Fruit fly (Drosophila melanogaster) whole organism, embryonic: Measurements from ENCODE around the gene bwa.

Experiments
- Atf-2 ChIP-seq: fragments of 200-800 bp; sonication (Bioruptor generic); optimal IDR thresholded peaks from 2 replicates; lab custom pipeline; 2016; ENCODE audit warnings: missing biosample characterization, missing genetic modification characterization
- CG11085 ChIP-seq: fragments of 200-800 bp; sonication (Bioruptor generic); IDR thresholded peaks from 2 replicates; pipeline ENCODE4 v1.3.6; 2022; ENCODE audit warnings: missing biosample characterization, missing genetic modification characterization
- CG11398 ChIP-seq: fragments of 200-800 bp; sonication (Bioruptor generic); optimal IDR thresholded peaks from 2 replicates; lab custom pipeline; 2016; ENCODE audit warnings: missing biosample characterization, missing genetic modification characterization
- CG13123 ChIP-seq: fragments of 200-800 bp; sonication (Bioruptor generic); optimal IDR thresholded peaks from 2 replicates; lab custom pipeline; 2016; ENCODE audit warnings: missing biosample characterization, missing genetic modification characterization
- CG17385 ChIP-seq: fragments of 200-800 bp; sonication (Bioruptor generic); optimal IDR thresholded peaks from 3 replicates; lab custom pipeline; 2018; ENCODE audit warnings: missing biosample characterization, mild to moderate bottlenecking, missing genetic modification characterization
- CG18262 ChIP-seq: fragments of 200-800 bp; optimal IDR thresholded peaks from 3 replicates; lab custom pipeline; 2019; ENCODE audit warnings: missing biosample characterization, mild to moderate bottlenecking, missing genetic modification characterization, moderate library complexity
- CG2116 ChIP-seq: fragments of 200-800 bp; sonication (Bioruptor generic); optimal IDR thresholded peaks from 3 replicates; lab custom pipeline; 2018; ENCODE audit warnings: missing biosample characterization, mild to moderate bottlenecking, missing genetic modification characterization
- CG30403 ChIP-seq: fragments of 200-800 bp; sonication (Bioruptor generic); optimal IDR thresholded peaks from 3 replicates; lab custom pipeline; 2016; ENCODE audit warnings: missing biosample characterization, missing genetic modification characterization
- CG31224 ChIP-seq: fragments of 200-800 bp; sonication (Bioruptor generic); IDR thresholded peaks from 2 replicates; pipeline ENCODE4 v1.3.6; 2022; ENCODE audit warnings: missing biosample characterization, missing genetic modification characterization
- CG31365 ChIP-seq: fragments of 200-800 bp; sonication (Bioruptor generic); optimal IDR thresholded peaks from 2 replicates; lab custom pipeline; 2018; ENCODE audit warnings: missing biosample characterization, mild to moderate bottlenecking, missing genetic modification characterization
- CG31441 ChIP-seq: fragments of 200-800 bp; sonication (Bioruptor generic); IDR thresholded peaks from 2 replicates; pipeline ENCODE4 v1.3.6; 2022; ENCODE audit warnings: missing biosample characterization, missing genetic modification characterization
- CG3163 ChIP-seq: fragments of 200-800 bp; sonication (Bioruptor generic); optimal IDR thresholded peaks from 3 replicates; lab custom pipeline; 2016; ENCODE audit warnings: missing biosample characterization, missing genetic modification characterization
- CG32772 ChIP-seq: fragments of 200-800 bp; sonication (Bioruptor generic); IDR thresholded peaks from 2 replicates; pipeline ENCODE4 v1.3.6; 2022; ENCODE audit warnings: missing biosample characterization, missing genetic modification characterization
- CG33213 ChIP-seq: fragments of 200-800 bp; sonication (Bioruptor generic); optimal IDR thresholded peaks from 3 replicates; lab custom pipeline; 2016; ENCODE audit warnings: missing biosample characterization, missing genetic modification characterization
- CG3838 ChIP-seq: fragments of 200-800 bp; sonication (Bioruptor generic); optimal IDR thresholded peaks from 3 replicates; lab custom pipeline; 2016; ENCODE audit warnings: missing biosample characterization, missing genetic modification characterization
- CG4282 ChIP-seq: fragments of 200-800 bp; sonication (Bioruptor generic); optimal IDR thresholded peaks from 2 replicates; lab custom pipeline; 2016; ENCODE audit warnings: missing biosample characterization, missing genetic modification characterization
- CG4820 ChIP-seq: fragments of 200-800 bp; sonication (Bioruptor generic); optimal IDR thresholded peaks from 3 replicates; lab custom pipeline; 2016; ENCODE audit warnings: missing biosample characterization, missing genetic modification characterization
- CG5180 ChIP-seq: fragments of 200-800 bp; sonication (Bioruptor generic); optimal IDR thresholded peaks from 3 replicates; lab custom pipeline; 2017; ENCODE audit warnings: missing biosample characterization, missing genetic modification characterization, mild to moderate bottlenecking, moderate library complexity, missing genetic modification reagents
- CG6175 ChIP-seq: fragments of 200-800 bp; sonication (Bioruptor generic); IDR thresholded peaks from 3 replicates; pipeline ENCODE4 v1.3.6; 2022; ENCODE audit warnings: missing biosample characterization, missing genetic modification characterization
- CG8388 ChIP-seq: fragments of 200-800 bp; sonication (Bioruptor generic); optimal IDR thresholded peaks from 2 replicates; lab custom pipeline; 2019; ENCODE audit warnings: missing biosample characterization, mild to moderate bottlenecking, missing genetic modification characterization, moderate library complexity
- CG9437 ChIP-seq: fragments of 200-800 bp; sonication (Bioruptor generic); optimal IDR thresholded peaks from 2 replicates; lab custom pipeline; 2018; ENCODE audit warnings: missing biosample characterization, mild to moderate bottlenecking, missing genetic modification characterization
- CG9727 ChIP-seq: fragments of 200-800 bp; sonication (Bioruptor generic); optimal IDR thresholded peaks from 3 replicates; lab custom pipeline; 2017; ENCODE audit warnings: missing biosample characterization, mild to moderate bottlenecking, missing genetic modification characterization
- CG9932 ChIP-seq: fragments of 200-800 bp; sonication (Bioruptor generic); IDR thresholded peaks from 2 replicates; pipeline ENCODE4 v1.3.6; 2022; ENCODE audit warnings: missing biosample characterization, missing genetic modification characterization
- CkIIα-i1 ChIP-seq: fragments of 200-800 bp; sonication (Bioruptor generic); IDR thresholded peaks from 2 replicates; pipeline ENCODE4 v1.3.6; 2022; ENCODE audit warnings: missing biosample characterization, missing genetic modification characterization
- D19A ChIP-seq: fragments of 200-800 bp; optimal IDR thresholded peaks from 3 replicates; lab custom pipeline; 2019; ENCODE audit warnings: missing biosample characterization, mild to moderate bottlenecking, missing genetic modification characterization, moderate library complexity
- Hmr ChIP-seq: fragments of 200-800 bp; sonication (Bioruptor generic); optimal IDR thresholded peaks from 3 replicates; lab custom pipeline; 2017; ENCODE audit warnings: mild to moderate bottlenecking, missing biosample characterization, missing genetic modification reagents, missing genetic modification characterization
- Lpt ChIP-seq: fragments of >200 bp; optimal IDR thresholded peaks from 2 replicates; lab custom pipeline; 2018; ENCODE audit warnings: missing biosample characterization, missing genetic modification characterization
- Optix ChIP-seq: fragments of 200-800 bp; sonication (Bioruptor generic); IDR thresholded peaks from 3 replicates; pipeline ENCODE4 v1.3.6; 2022; ENCODE audit warnings: missing biosample characterization, missing genetic modification characterization
- Scr ChIP-seq: fragments of 200-800 bp; sonication (Bioruptor generic); IDR thresholded peaks from 2 replicates; pipeline ENCODE4 v1.3.6; 2022; ENCODE audit warnings: missing biosample characterization, missing genetic modification characterization; ENCODE audit not compliant: partially characterized antibody
- bcd ChIP-seq: fragments of 200-800 bp; sonication (Bioruptor generic); optimal IDR thresholded peaks from 2 replicates; lab custom pipeline; 2017; ENCODE audit warnings: missing biosample characterization, mild to moderate bottlenecking, missing genetic modification characterization
- cg ChIP-seq: fragments of 200-800 bp; sonication (Bioruptor generic); optimal IDR thresholded peaks from 3 replicates; lab custom pipeline; 2019; ENCODE audit warnings: missing biosample characterization, mild to moderate bottlenecking, missing genetic modification characterization, moderate library complexity
- chm ChIP-seq: fragments of 200-800 bp; sonication (Bioruptor generic); IDR thresholded peaks from 2 replicates; pipeline ENCODE4 v1.3.6; 2022; ENCODE audit warnings: missing biosample characterization, missing genetic modification characterization
- dan ChIP-seq: fragments of 200-800 bp; sonication (Bioruptor generic); IDR thresholded peaks from 2 replicates; pipeline ENCODE4 v1.3.6; 2022; ENCODE audit warnings: missing biosample characterization, missing genetic modification characterization
- dmrt11E ChIP-seq: fragments of 200-800 bp; sonication (Bioruptor generic); optimal IDR thresholded peaks from 3 replicates; lab custom pipeline; 2018; ENCODE audit warnings: missing biosample characterization, mild to moderate bottlenecking, missing genetic modification characterization, moderate library complexity
- dpn ChIP-seq, 2 experiments: fragments of 200-800 bp; sonication (Bioruptor generic); optimal IDR thresholded peaks; 3 replicates each; lab custom pipeline; 2016; ENCODE audit warnings: missing biosample characterization in 2 of 2, missing genetic modification characterization in 2 of 2
- gt ChIP-seq: fragments of 200-800 bp; sonication (Bioruptor generic); IDR thresholded peaks from 2 replicates; pipeline ENCODE4 v1.3.6; 2022; ENCODE audit warnings: missing biosample characterization, missing genetic modification characterization
- hb ChIP-seq: fragments of 200-800 bp; sonication (Bioruptor generic); IDR thresholded peaks from 3 replicates; pipeline ENCODE4 v1.3.6; 2022; ENCODE audit warnings: missing biosample characterization, missing genetic modification characterization; ENCODE audit not compliant: partially characterized antibody
- her ChIP-seq: fragments of 200-800 bp; sonication (Bioruptor generic); optimal IDR thresholded peaks from 2 replicates; lab custom pipeline; 2016; ENCODE audit warnings: missing biosample characterization, missing genetic modification characterization
- kah ChIP-seq: fragments of 200-800 bp; sonication (Bioruptor generic); optimal IDR thresholded peaks from 2 replicates; lab custom pipeline; 2018; ENCODE audit warnings: missing biosample characterization, mild to moderate bottlenecking, missing genetic modification characterization
- nerfin-2 ChIP-seq: fragments of 200-800 bp; sonication (Bioruptor generic); IDR thresholded peaks from 2 replicates; pipeline ENCODE4 v1.3.6; 2022; ENCODE audit warnings: missing biosample characterization, missing genetic modification characterization; ENCODE audit not compliant: partially characterized antibody
- nom ChIP-seq: fragments of 200-800 bp; sonication (Bioruptor generic); optimal IDR thresholded peaks from 2 replicates; lab custom pipeline; 2017; ENCODE audit warnings: missing biosample characterization, missing genetic modification characterization, mild to moderate bottlenecking, moderate library complexity, missing genetic modification reagents
- seq ChIP-seq: fragments of 200-800 bp; sonication (Bioruptor generic); IDR thresholded peaks from 2 replicates; pipeline ENCODE4 v1.3.6; 2022; ENCODE audit warnings: missing biosample characterization, missing genetic modification characterization
- slbo ChIP-seq: fragments of 200-800 bp; sonication (Bioruptor generic); IDR thresholded peaks from 2 replicates; pipeline ENCODE4 v1.3.6; 2022; ENCODE audit warnings: missing biosample characterization, missing genetic modification characterization
- sr ChIP-seq: fragments of 200-800 bp; sonication (Bioruptor generic); IDR thresholded peaks from 3 replicates; pipeline ENCODE4 v1.3.6; 2022; ENCODE audit warnings: missing biosample characterization, missing genetic modification characterization
- sug ChIP-seq: fragments of 200-800 bp; optimal IDR thresholded peaks from 2 replicates; lab custom pipeline; 2019; ENCODE audit warnings: missing biosample characterization, mild to moderate bottlenecking, missing genetic modification characterization, moderate library complexity
- toy ChIP-seq: fragments of 200-800 bp; sonication (Bioruptor generic); IDR thresholded peaks from 2 replicates; pipeline ENCODE4 v1.3.6; 2022; ENCODE audit warnings: missing biosample characterization, missing genetic modification characterization
- tx ChIP-seq: fragments of 200-800 bp; sonication (Bioruptor generic); optimal IDR thresholded peaks from 2 replicates; lab custom pipeline; 2016; ENCODE audit warnings: missing biosample characterization, missing genetic modification characterization
- vnd ChIP-seq: fragments of 200-800 bp; sonication (Bioruptor generic); IDR thresholded peaks from 3 replicates; pipeline ENCODE4 v1.3.6; 2022; ENCODE audit warnings: missing biosample characterization, missing genetic modification characterization; ENCODE audit not compliant: partially characterized antibody
- vvl ChIP-seq: fragments of 200-800 bp; sonication (Bioruptor generic); IDR thresholded peaks from 2 replicates; pipeline ENCODE4 v1.3.6; 2022; ENCODE audit warnings: missing biosample characterization, missing genetic modification characterization

Gene bwa

dm6 chr2L:20120388-20121232, 54.4 kb downstream of the bwa start (continued):
- TF ChIP-seq vvl (GFP tag; lab: Robert Waterston, UW) (peak; percentile 91), Optix (GFP tag; lab: Robert Waterston, UW) (peak; percentile 91), nerfin-2 (GFP tag; lab: Robert Waterston, UW) (peak; percentile 62), nom (GFP tag; lab: Kevin White, UChicago) (no peak), CG2116 (GFP tag; lab: Kevin White, UChicago) (peak; percentile 64), CG17385 (GFP tag; lab: Kevin White, UChicago) (peak; percentile 43), D19A (tag; lab: Kevin White, UChicago) (peak; percentile 53), vnd (GFP tag; lab: Robert Waterston, UW) (peak; percentile 74), tx (GFP tag; lab: Kevin White, UChicago) (peak; percentile 87), CG18262 (tag; lab: Kevin White, UChicago) (peak; percentile 83), CG3838 (GFP tag; lab: Kevin White, UChicago) (peak; percentile 41), dpn (GFP tag; optimal IDR thresholded peaks at IDR 0.05; lab: Kevin White, UChicago) (peak; percentile 96), CG6175 (GFP tag; lab: Robert Waterston, UW) (peak; percentile 77), CG31441 (GFP tag; lab: Robert Waterston, UW) (peak; percentile 83), dan (GFP tag; lab: Robert Waterston, UW) (peak; percentile 88), her (peak; percentile 89), Scr (GFP tag; lab: Robert Waterston, UW) (peak; percentile 85), CG31224 (GFP tag; lab: Robert Waterston, UW) (peak; percentile 47), dmrt11E (tag; lab: Kevin White, UChicago) (peak; percentile 72), CG9437 (GFP tag; lab: Kevin White, UChicago) (peak; percentile 68), CG5180 (GFP tag; lab: Kevin White, UChicago) (peak; percentile 99), CkIIα-i1 (GFP tag; lab: Robert Waterston, UW) (peak; percentile 28; the same call in 1 of the 2 replicates), CG4820 (GFP tag; lab: Kevin White, UChicago) (peak; percentile 87), kah (GFP tag; lab: Kevin White, UChicago) (no peak), CG4282 (GFP tag; lab: Kevin White, UChicago) (peak; percentile 80), CG9727 (peak; percentile 85), CG3163 (GFP tag; lab: Kevin White, UChicago) (peak; percentile 82), sug (tag; lab: Kevin White, UChicago) (peak; percentile 85), bcd (GFP tag; lab: Kevin White, UChicago) (peak; percentile 86), CG30403 (peak; percentile 94), CG32772 (GFP tag; lab: Robert Waterston, UW) (peak; percentile 96), gt (GFP tag; lab: Robert Waterston, UW) (peak; percentile 79; the same call in 1 of the 2 replicates), Lpt (no peak), CG11085 (GFP tag; lab: Robert Waterston, UW) (peak; percentile 96), CG9932 (GFP tag; lab: Robert Waterston, UW) (peak; percentile 97), CG13123 (GFP tag; lab: Kevin White, UChicago) (peak; percentile 70), Hmr (peak; percentile 91), toy (GFP tag; lab: Robert Waterston, UW) (peak; percentile 22; the same call in 1 of the 2 replicates), sr (GFP tag; lab: Robert Waterston, UW) (peak; percentile 81), Atf-2 (GFP tag; lab: Kevin White, UChicago) (peak; percentile 93), chm (GFP tag; lab: Robert Waterston, UW) (peak; percentile 92), hb (no peak; the same call in 1 of the 3 replicates), seq (GFP tag; lab: Robert Waterston, UW) (0 out of 2 replicates have a peak, but pooled peaks have one; percentile 68), slbo (GFP tag; lab: Robert Waterston, UW) (peak; percentile 98), CG31365 (peak; percentile 14), CG11398 (GFP tag; lab: Kevin White, UChicago) (peak; percentile 87), cg (no peak), CG33213 (peak; percentile 98), CG8388 (GFP tag; lab: Kevin White, UChicago) (peak; percentile 47)
